Fruit fly (Drosophila melanogaster) whole organism, pupa: ENCODE data around the gene CG6216.
"Not testable (repeated sequence)": the region's sequence is repeated elsewhere in the genome, so short reads cannot be mapped to it uniquely, and the experiment has no call there.

Experiments
- CG10348 ChIP-seq: fragments of 200-800 bp; sonication (Bioruptor generic); IDR thresholded peaks from 2 replicates; pipeline ENCODE4 v1.3.6; 2022; ENCODE audit warnings: missing biosample characterization, missing genetic modification characterization
- CG9948 ChIP-seq: fragments of 200-800 bp; sonication (Bioruptor generic); optimal IDR thresholded peaks from 2 replicates; lab custom pipeline; 2018; ENCODE audit warnings: missing biosample characterization, mild to moderate bottlenecking, missing genetic modification characterization, moderate library complexity

DNA sequence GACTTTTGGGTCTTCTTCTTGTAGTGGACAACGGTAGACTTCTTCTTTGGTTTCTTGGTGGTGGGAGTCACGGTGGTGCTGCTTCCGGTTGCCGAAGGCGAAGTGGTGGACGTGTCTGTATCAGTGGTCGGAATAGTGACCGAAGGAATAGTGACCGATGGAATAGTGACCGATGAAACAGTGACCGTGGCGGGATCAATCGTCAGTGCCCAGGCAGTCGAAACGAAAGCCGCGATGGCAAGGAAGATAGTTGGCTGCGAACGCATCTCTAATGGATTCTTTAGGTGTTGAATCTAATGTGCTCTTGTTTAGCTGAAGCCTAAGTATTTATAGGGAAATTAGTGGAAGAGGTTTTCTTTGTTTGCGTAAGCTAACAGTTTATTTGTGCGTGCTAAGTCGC is 18.5 kb downstream of the CG6216 start, which contains the start of gene CG32074:
- not testable (repeated sequence) for TF ChIP-seq CG10348 (GFP tag; lab: Robert Waterston, UW); CG9948 (tag; lab: Kevin White, UChicago)
